Fruit fly (Drosophila melanogaster) whole organism, embryonic: ENCODE data around the gene Sps2.
A peak's percentile ranks its signal among the peaks of the same experiment; 100 is the strongest.

Source experiments
- Awh ChIP-seq: fragments of 200-800 bp; sonication (Bioruptor generic); IDR thresholded peaks from 2 replicates; pipeline ENCODE4, ENCODE4 v1.3.6; 2022; ENCODE audit warnings: missing biosample characterization, missing genetic modification characterization
- Blimp-1 ChIP-seq: fragments of 200-800 bp; sonication (Bioruptor generic); optimal IDR thresholded peaks from 3 replicates; lab custom pipeline; 2018; ENCODE audit warnings: missing biosample characterization, missing genetic modification characterization, mild to moderate bottlenecking, moderate library complexity, missing genetic modification reagents
- CG1024 ChIP-seq: fragments of 200-800 bp; sonication (Bioruptor generic); IDR thresholded peaks from 2 replicates; pipeline ENCODE4 v1.3.6; 2022; ENCODE audit warnings: missing biosample characterization, missing genetic modification characterization
- CG11247 ChIP-seq: fragments of 200-800 bp; sonication (Bioruptor generic); IDR thresholded peaks from 2 replicates; pipeline ENCODE4 v1.3.6; 2022; ENCODE audit warnings: missing biosample characterization, missing genetic modification characterization
- CG11456 ChIP-seq: fragments of 200-800 bp; sonication (Bioruptor generic); IDR thresholded peaks from 3 replicates; pipeline ENCODE4 v1.3.6; 2022; ENCODE audit warnings: missing biosample characterization, missing genetic modification characterization
- CG13123 ChIP-seq: fragments of 200-800 bp; sonication (Bioruptor generic); optimal IDR thresholded peaks from 2 replicates; lab custom pipeline; 2016; ENCODE audit warnings: missing biosample characterization, missing genetic modification characterization
- CG13424 ChIP-seq: fragments of 200-800 bp; sonication (Bioruptor generic); optimal IDR thresholded peaks from 2 replicates; lab custom pipeline; 2019; ENCODE audit warnings: missing biosample characterization, mild to moderate bottlenecking, missing genetic modification characterization, moderate library complexity
- CG14441 ChIP-seq: fragments of 200-800 bp; sonication (Bioruptor generic); IDR thresholded peaks from 2 replicates; pipeline ENCODE4 v1.3.6; 2022; ENCODE audit warnings: missing biosample characterization, missing genetic modification characterization
- CG15073 ChIP-seq: fragments of 200-800 bp; sonication (Bioruptor generic); optimal IDR thresholded peaks from 2 replicates; lab custom pipeline; 2016; ENCODE audit warnings: missing biosample characterization, missing genetic modification characterization
- CG1529 ChIP-seq: fragments of 200-800 bp; sonication (Bioruptor generic); optimal IDR thresholded peaks from 3 replicates; lab custom pipeline; 2018; ENCODE audit warnings: missing biosample characterization, missing genetic modification characterization
- CG18599 ChIP-seq: fragments of 200-800 bp; sonication (Bioruptor generic); optimal IDR thresholded peaks from 3 replicates; lab custom pipeline; 2017; ENCODE audit warnings: missing biosample characterization, missing genetic modification characterization, mild to moderate bottlenecking, moderate library complexity, missing genetic modification reagents
- CG18619 ChIP-seq: fragments of 200-800 bp; sonication (Bioruptor generic); optimal IDR thresholded peaks from 3 replicates; lab custom pipeline; 2017; ENCODE audit warnings: missing biosample characterization, mild to moderate bottlenecking, missing genetic modification characterization
- CG2129 ChIP-seq: fragments of 200-800 bp; sonication (Bioruptor generic); IDR thresholded peaks from 2 replicates; pipeline ENCODE4 v1.3.6; 2022; ENCODE audit warnings: missing biosample characterization, missing genetic modification characterization; ENCODE audit not compliant: partially characterized antibody
- CG32772 ChIP-seq: fragments of 200-800 bp; sonication (Bioruptor generic); IDR thresholded peaks from 2 replicates; pipeline ENCODE4 v1.3.6; 2022; ENCODE audit warnings: missing biosample characterization, missing genetic modification characterization
- CG33213 ChIP-seq: fragments of 200-800 bp; sonication (Bioruptor generic); optimal IDR thresholded peaks from 3 replicates; lab custom pipeline; 2016; ENCODE audit warnings: missing biosample characterization, missing genetic modification characterization
- CG34422 ChIP-seq: fragments of 200-800 bp; sonication (Bioruptor generic); IDR thresholded peaks from 3 replicates; pipeline ENCODE4 v1.3.6; 2022; ENCODE audit warnings: missing biosample characterization, missing genetic modification characterization
- CG5180 ChIP-seq: fragments of 200-800 bp; sonication (Bioruptor generic); optimal IDR thresholded peaks from 3 replicates; lab custom pipeline; 2017; ENCODE audit warnings: missing biosample characterization, missing genetic modification characterization, mild to moderate bottlenecking, moderate library complexity, missing genetic modification reagents
- CG7745 ChIP-seq: fragments of 200-800 bp; sonication (Bioruptor generic); optimal IDR thresholded peaks from 2 replicates; lab custom pipeline; 2018; ENCODE audit warnings: missing biosample characterization, mild to moderate bottlenecking, missing genetic modification characterization, moderate library complexity
- CG7928 ChIP-seq: fragments of 200-800 bp; sonication (Bioruptor generic); optimal IDR thresholded peaks from 2 replicates; lab custom pipeline; 2017; ENCODE audit warnings: missing biosample characterization, mild to moderate bottlenecking, missing genetic modification characterization
- CG8478 ChIP-seq: fragments of >200 bp; optimal IDR thresholded peaks from 2 replicates; lab custom pipeline; 2018
- CoRest ChIP-seq: fragments of 200-800 bp; sonication (Bioruptor generic); optimal IDR thresholded peaks from 3 replicates; lab custom pipeline; 2018; ENCODE audit warnings: missing biosample characterization, mild to moderate bottlenecking, missing genetic modification characterization, moderate library complexity
- CrebB ChIP-seq: fragments of 200-800 bp; sonication (Bioruptor generic); optimal IDR thresholded peaks from 3 replicates; lab custom pipeline; 2018; ENCODE audit warnings: missing biosample characterization, mild to moderate bottlenecking, missing genetic modification characterization
- Deaf1 ChIP-seq: fragments of 200-800 bp; optimal IDR thresholded peaks from 3 replicates; lab custom pipeline; 2019; ENCODE audit warnings: missing biosample characterization, mild to moderate bottlenecking, missing genetic modification characterization, moderate library complexity
- H15 ChIP-seq: fragments of 200-800 bp; sonication (Bioruptor generic); IDR thresholded peaks from 3 replicates; pipeline ENCODE4 v1.3.6; 2022; ENCODE audit warnings: missing biosample characterization, missing genetic modification characterization
- Hr78 ChIP-seq, 2 experiments: fragments of 200-800 bp in 1 of 2; fragments of >200 bp in 1 of 2; sonication (Bioruptor generic) in 1 of 2; optimal IDR thresholded peaks; 2 replicates each; lab custom pipeline; 2017 to 2019; ENCODE audit warnings: missing biosample characterization in 2 of 2, missing genetic modification characterization in 2 of 2, mild to moderate bottlenecking in 1 of 2, moderate library complexity in 1 of 2
- Lim3 ChIP-seq: fragments of 200-800 bp; sonication (Bioruptor generic); IDR thresholded peaks from 2 replicates; pipeline ENCODE4 v1.3.6; 2022; ENCODE audit warnings: missing biosample characterization, missing genetic modification characterization
- NC2α ChIP-seq: fragments of 200-800 bp; sonication (Bioruptor generic); optimal IDR thresholded peaks from 2 replicates; lab custom pipeline; 2016; ENCODE audit warnings: missing biosample characterization, missing genetic modification characterization
- Nf-YC ChIP-seq: fragments of 200-800 bp; optimal IDR thresholded peaks from 3 replicates; lab custom pipeline; 2019; ENCODE audit warnings: missing biosample characterization, mild to moderate bottlenecking, missing genetic modification characterization, moderate library complexity
- Scr ChIP-seq: fragments of 200-800 bp; sonication (Bioruptor generic); IDR thresholded peaks from 2 replicates; pipeline ENCODE4 v1.3.6; 2022; ENCODE audit warnings: missing biosample characterization, missing genetic modification characterization; ENCODE audit not compliant: partially characterized antibody
- Sry-β ChIP-seq: fragments of 200-800 bp; sonication (Bioruptor generic); optimal IDR thresholded peaks from 2 replicates; lab custom pipeline; 2018; ENCODE audit warnings: missing biosample characterization, mild to moderate bottlenecking, missing genetic modification characterization, moderate library complexity
- ac ChIP-seq: fragments of 200-800 bp; sonication (Bioruptor generic); optimal IDR thresholded peaks from 3 replicates; lab custom pipeline; 2017; ENCODE audit warnings: missing biosample characterization, mild to moderate bottlenecking, missing genetic modification characterization
- btn ChIP-seq: fragments of 200-800 bp; sonication (Bioruptor generic); optimal IDR thresholded peaks from 2 replicates; lab custom pipeline; 2016; ENCODE audit warnings: missing biosample characterization, missing genetic modification characterization
- croc ChIP-seq: fragments of 200-800 bp; sonication (Bioruptor generic); conservative IDR thresholded peaks from 3 replicates; pipeline ENCODE4 v1.3.6; 2022; ENCODE audit warnings: missing biosample characterization, missing genetic modification characterization
- dimm ChIP-seq: fragments of 200-800 bp; sonication (Bioruptor generic); IDR thresholded peaks from 2 replicates; pipeline ENCODE4 v1.3.6; 2022; ENCODE audit warnings: missing biosample characterization, missing genetic modification characterization
- disco-r ChIP-seq: fragments of 200-800 bp; sonication (Bioruptor generic); optimal IDR thresholded peaks from 2 replicates; lab custom pipeline; 2016; ENCODE audit warnings: missing biosample characterization, missing genetic modification characterization
- grau ChIP-seq: fragments of 200-800 bp; optimal IDR thresholded peaks from 3 replicates; lab custom pipeline; 2019; ENCODE audit warnings: missing biosample characterization, mild to moderate bottlenecking, missing genetic modification characterization, moderate library complexity
- gsb-n ChIP-seq: fragments of 200-800 bp; sonication (Bioruptor generic); optimal IDR thresholded peaks from 3 replicates; lab custom pipeline; 2018; ENCODE audit warnings: missing biosample characterization, mild to moderate bottlenecking, missing genetic modification characterization
- ham ChIP-seq: fragments of 200-800 bp; sonication (Bioruptor generic); IDR thresholded peaks from 2 replicates; pipeline ENCODE4 v1.3.6; 2022; ENCODE audit warnings: missing biosample characterization, missing genetic modification characterization
- her ChIP-seq: fragments of 200-800 bp; sonication (Bioruptor generic); optimal IDR thresholded peaks from 2 replicates; lab custom pipeline; 2016; ENCODE audit warnings: missing biosample characterization, missing genetic modification characterization
- hth ChIP-seq: fragments of >200 bp; optimal IDR thresholded peaks from 2 replicates; lab custom pipeline; 2017; ENCODE audit warnings: inconsistent platforms
- jigr1 ChIP-seq: fragments of 200-800 bp; sonication (Bioruptor generic); IDR thresholded peaks from 3 replicates; pipeline ENCODE4 v1.3.6; 2022; ENCODE audit warnings: missing biosample characterization, missing genetic modification characterization
- knrl ChIP-seq: fragments of 200-800 bp; sonication (Bioruptor generic); IDR thresholded peaks from 3 replicates; pipeline ENCODE4 v1.3.6; 2022; ENCODE audit warnings: missing biosample characterization, missing genetic modification characterization; ENCODE audit not compliant: partially characterized antibody
- lbe ChIP-seq: fragments of 200-800 bp; sonication (Bioruptor generic); optimal IDR thresholded peaks from 2 replicates; lab custom pipeline; 2016; ENCODE audit warnings: missing biosample characterization, mild to moderate bottlenecking, missing genetic modification characterization
- sens-2 ChIP-seq: fragments of 200-800 bp; sonication (Bioruptor generic); IDR thresholded peaks from 2 replicates; pipeline ENCODE4 v1.3.6; 2022; ENCODE audit warnings: missing biosample characterization, missing genetic modification characterization
- sisA ChIP-seq: fragments of 200-800 bp; sonication (Bioruptor generic); IDR thresholded peaks from 2 replicates; pipeline ENCODE4 v1.3.6; 2022; ENCODE audit warnings: missing biosample characterization, missing genetic modification characterization
- slbo ChIP-seq: fragments of 200-800 bp; sonication (Bioruptor generic); IDR thresholded peaks from 2 replicates; pipeline ENCODE4 v1.3.6; 2022; ENCODE audit warnings: missing biosample characterization, missing genetic modification characterization
- sob ChIP-seq: fragments of 200-800 bp; sonication (Bioruptor generic); IDR thresholded peaks from 2 replicates; pipeline ENCODE4 v1.3.6; 2022; ENCODE audit warnings: missing biosample characterization, missing genetic modification characterization
- sug ChIP-seq: fragments of 200-800 bp; optimal IDR thresholded peaks from 2 replicates; lab custom pipeline; 2019; ENCODE audit warnings: missing biosample characterization, mild to moderate bottlenecking, missing genetic modification characterization, moderate library complexity
- tio ChIP-seq: fragments of 200-800 bp; sonication (Bioruptor generic); optimal IDR thresholded peaks from 2 replicates; lab custom pipeline; 2017; ENCODE audit warnings: missing biosample characterization, missing genetic modification characterization, inconsistent platforms
- tna ChIP-seq: fragments of 200-800 bp; sonication (Bioruptor generic); IDR thresholded peaks from 2 replicates; pipeline ENCODE4 v1.3.6; 2022; ENCODE audit warnings: missing biosample characterization, missing genetic modification characterization; ENCODE audit not compliant: partially characterized antibody
- vnd ChIP-seq: fragments of 200-800 bp; sonication (Bioruptor generic); IDR thresholded peaks from 3 replicates; pipeline ENCODE4 v1.3.6; 2022; ENCODE audit warnings: missing biosample characterization, missing genetic modification characterization; ENCODE audit not compliant: partially characterized antibody
- wdn ChIP-seq: fragments of 200-800 bp; sonication (Bioruptor generic); IDR thresholded peaks from 2 replicates; pipeline ENCODE4 v1.3.6; 2022; ENCODE audit warnings: missing biosample characterization, missing genetic modification characterization

Sps2 gene

DNA sequence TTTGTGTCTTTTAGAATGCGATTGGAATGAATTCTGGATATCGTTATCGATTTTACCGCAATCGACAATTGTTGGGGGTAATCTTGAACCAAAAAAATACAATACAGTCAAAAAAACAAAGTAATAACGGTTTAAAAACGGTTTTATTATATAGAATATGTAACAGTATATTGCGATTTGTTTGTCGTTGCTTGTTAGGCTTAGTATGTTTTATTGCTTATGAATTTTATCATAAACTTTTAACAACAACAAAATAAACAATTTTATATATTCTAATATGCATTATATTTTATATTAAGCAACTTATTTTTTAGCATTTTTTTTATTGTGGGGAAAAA is 42.6 kb upstream of the Sps2 start, which contains the start of gene CYLD (continued):
- peak; percentile 79 for TF ChIP-seq CG13424 (tag; lab: Kevin White, UChicago)
- no peak for TF ChIP-seq knrl (GFP tag; lab: Robert Waterston, UW)
- peak; percentile 44; the same call in 1 of the 2 replicates for TF ChIP-seq CG1024 (GFP tag; lab: Robert Waterston, UW)
- no peak for TF ChIP-seq CG18599 (GFP tag; lab: Kevin White, UChicago)
- no peak for TF ChIP-seq ac (GFP tag; lab: Kevin White, UChicago)
- TF ChIP-seq CG18619 (GFP tag; lab: Kevin White, UChicago), result peak; percentile 35
- TF ChIP-seq CG15073 (GFP tag; lab: Kevin White, UChicago), result no peak
- TF ChIP-seq Nf-YC, result peak; percentile 63
- no peak for TF ChIP-seq dimm (GFP tag; lab: Robert Waterston, UW)
- TF ChIP-seq CG32772 (GFP tag; lab: Robert Waterston, UW), result no peak
- peak; percentile 75 for TF ChIP-seq gsb-n (tag; lab: Kevin White, UChicago)
- no peak for TF ChIP-seq CG11456 (GFP tag; lab: Robert Waterston, UW)
- no peak for TF ChIP-seq lbe (GFP tag; lab: Kevin White, UChicago)
- TF ChIP-seq CG13123, result peak; percentile 67
- TF ChIP-seq btn (GFP tag; lab: Kevin White, UChicago), result no peak
- TF ChIP-seq CG14441 (GFP tag; lab: Robert Waterston, UW), result 0 out of 2 replicates have a peak, but pooled peaks have one; percentile 39
- TF ChIP-seq CG2129 (GFP tag; lab: Robert Waterston, UW), result no peak
- peak; percentile 77 for TF ChIP-seq slbo
- no peak for TF ChIP-seq sisA (GFP tag; lab: Robert Waterston, UW)
- TF ChIP-seq sens-2 (GFP tag; lab: Robert Waterston, UW), result no peak
- peak; percentile 56 for TF ChIP-seq tio (GFP tag; lab: Kevin White, UChicago)
- TF ChIP-seq vnd (GFP tag; lab: Robert Waterston, UW), result no peak
- TF ChIP-seq CG34422, result no peak; the same call in 2 of the 3 replicates
- no peak for TF ChIP-seq tna
- TF ChIP-seq wdn, result peak; percentile 36; the same call in 1 of the 2 replicates
- TF ChIP-seq Lim3 (GFP tag; lab: Robert Waterston, UW), result no peak
- TF ChIP-seq hth, result no peak
- no peak for TF ChIP-seq ham
- TF ChIP-seq CG8478 (lab: Kevin White, UChicago), result no peak
- no peak for TF ChIP-seq CG5180 (GFP tag; lab: Kevin White, UChicago)
- no peak for TF ChIP-seq disco-r
- TF ChIP-seq CG33213 (GFP tag; lab: Kevin White, UChicago), result no peak
- no peak for TF ChIP-seq CrebB
- no peak for TF ChIP-seq Hr78 (GFP tag; optimal IDR thresholded peaks at IDR 0.05; lab: Kevin White, UChicago)
- TF ChIP-seq sob (GFP tag; lab: Robert Waterston, UW), result peak; percentile 66; the same call in 1 of the 2 replicates
- TF ChIP-seq jigr1 (GFP tag; lab: Robert Waterston, UW), result no peak
- no peak for TF ChIP-seq NC2α (GFP tag; lab: Kevin White, UChicago)
- peak; percentile 78 for TF ChIP-seq grau (tag; lab: Kevin White, UChicago)
- TF ChIP-seq CG7745 (tag; lab: Kevin White, UChicago), result no peak
- no peak for TF ChIP-seq H15 (GFP tag; lab: Robert Waterston, UW)
- peak; percentile 25 for TF ChIP-seq CG1529 (GFP tag; lab: Kevin White, UChicago)
- no peak for TF ChIP-seq Awh (GFP tag; lab: Robert Waterston, UW)
- TF ChIP-seq Blimp-1 (GFP tag; lab: Kevin White, UChicago), result peak; percentile 78
- TF ChIP-seq CG11247 (GFP tag; lab: Robert Waterston, UW), result no peak
- no peak; the same call in 1 of the 2 replicates for TF ChIP-seq Scr (GFP tag; lab: Robert Waterston, UW)
- peak; percentile 74 for TF ChIP-seq CoRest (tag; lab: Kevin White, UChicago)
- TF ChIP-seq Deaf1 (tag; lab: Kevin White, UChicago), result no peak
- TF ChIP-seq Sry-β (GFP tag; lab: Kevin White, UChicago), result no peak
- TF ChIP-seq CG7928, result no peak
- peak; percentile 49 for TF ChIP-seq sug (tag; lab: Kevin White, UChicago)
- TF ChIP-seq her, result no peak
- TF ChIP-seq croc (GFP tag; lab: Robert Waterston, UW), result no peak
